Fruit fly (Drosophila melanogaster): Measurements from ENCODE around the gene Mcm10.

The Mcm10 gene

dm6 chr2L:21158554-21158953 lies 21.2 kb upstream of the Mcm10 start, which contains the start of the genes Coq3 and Pld3 (continued):
- TF ChIP-seq CG11504 (tag; optimal IDR thresholded peaks at IDR 0.05) (peak; percentile 86), CG4404 (GFP tag; IDR thresholded peaks at IDR 0.05) (peak; percentile 65), ap (GFP tag; IDR thresholded peaks at IDR 0.05) (0 out of 2 replicates have a peak, but pooled peaks have one; percentile 19), danr (GFP tag; IDR thresholded peaks at IDR 0.05) (peak; percentile 56; the same call in 1 of the 2 replicates), pho (GFP tag; optimal IDR thresholded peaks at IDR 0.05) (peak; percentile 80), CG10321 (GFP tag; IDR thresholded peaks at IDR 0.05) (0 out of 2 replicates have a peak, but pooled peaks have one; percentile 23), CG32532 (GFP tag; IDR thresholded peaks at IDR 0.05) (peak; percentile 88), Bdp1 (GFP tag; optimal IDR thresholded peaks at IDR 0.05) (peak; percentile 55), klu (GFP tag; IDR thresholded peaks at IDR 0.05) (peak; percentile 44; the same call in 1 of the 2 replicates), Atf-2 (GFP tag; optimal IDR thresholded peaks at IDR 0.05) (peak; percentile 35), CG9437 (GFP tag; optimal IDR thresholded peaks at IDR 0.05) (peak; percentile 59), fd64A (GFP tag; optimal IDR thresholded peaks at IDR 0.05) (peak; percentile 4), caup (GFP tag; optimal IDR thresholded peaks at IDR 0.05; ENCODE audit: severe bottlenecking) (peak; percentile 75), CG15073 (GFP tag; optimal IDR thresholded peaks at IDR 0.05) (no peak), eyg (GFP tag; optimal IDR thresholded peaks at IDR 0.05) (peak; percentile 40), CG15011 (GFP tag; optimal IDR thresholded peaks at IDR 0.05) (no peak), tap (tag; optimal IDR thresholded peaks at IDR 0.05) (peak; percentile 72), CG34422 (GFP tag; IDR thresholded peaks at IDR 0.05) (peak; percentile 77), CG8944 (GFP tag; optimal IDR thresholded peaks at IDR 0.05) (peak; percentile 49), E2f1 (GFP tag; IDR thresholded peaks at IDR 0.05) (peak; percentile 73), salm (tag; optimal IDR thresholded peaks at IDR 0.05) (peak; percentile 50), gsb-n (tag; optimal IDR thresholded peaks at IDR 0.05) (peak; percentile 61), CG10565 (GFP tag; optimal IDR thresholded peaks at IDR 0.05) (no peak), Tbp (GFP tag; optimal IDR thresholded peaks at IDR 0.05) (no peak), D (optimal IDR thresholded peaks at IDR 0.05) (no peak), D (GFP tag; optimal IDR thresholded peaks at IDR 0.05) (peak; percentile 69), Med (GFP tag) (peak; percentile 97), toy (GFP tag; IDR thresholded peaks at IDR 0.05) (no peak), kni (GFP tag; optimal IDR thresholded peaks at IDR 0.05) (no peak), CG3838 (GFP tag; optimal IDR thresholded peaks at IDR 0.05) (peak; percentile 25), C15 (GFP tag; IDR thresholded peaks at IDR 0.05) (no peak), Bgb (GFP tag; IDR thresholded peaks at IDR 0.05; ENCODE audit: partially characterized antibody) (no peak), pita (GFP tag; optimal IDR thresholded peaks at IDR 0.05) (no peak), Hey (tag; optimal IDR thresholded peaks at IDR 0.05) (no peak), ERR (GFP tag; optimal IDR thresholded peaks at IDR 0.05) (peak; percentile 52), ken (GFP tag; IDR thresholded peaks at IDR 0.05) (peak; percentile 61; the same call in 2 of the 3 replicates), CG4282 (GFP tag; optimal IDR thresholded peaks at IDR 0.05) (no peak), Hsf (GFP tag; optimal IDR thresholded peaks at IDR 0.05) (peak; percentile 85), CG12391 (tag; optimal IDR thresholded peaks at IDR 0.05) (peak; percentile 86), Lpt (GFP tag; optimal IDR thresholded peaks at IDR 0.05) (no peak), pb (GFP tag; optimal IDR thresholded peaks at IDR 0.05) (no peak), D19B (GFP tag; optimal IDR thresholded peaks at IDR 0.05) (peak; percentile 68), CG8478 (optimal IDR thresholded peaks at IDR 0.05) (no peak), CG4424 (GFP tag; optimal IDR thresholded peaks at IDR 0.05) (peak; percentile 82), onecut (GFP tag; IDR thresholded peaks at IDR 0.05) (peak; percentile 61), Sox100B (GFP tag; optimal IDR thresholded peaks at IDR 0.05) (peak; percentile 69), Poxn (GFP tag; IDR thresholded peaks at IDR 0.05) (no peak), CG18599 (GFP tag; optimal IDR thresholded peaks at IDR 0.05) (peak; percentile 93), az2 (GFP tag; optimal IDR thresholded peaks at IDR 0.05) (peak; percentile 88), CG7357 (GFP tag; IDR thresholded peaks at IDR 0.05) (peak; percentile 66), Awh (GFP tag; IDR thresholded peaks at IDR 0.05) (peak; percentile 69), CG8388 (GFP tag; optimal IDR thresholded peaks at IDR 0.05) (peak; percentile 75), CG12104 (GFP tag; optimal IDR thresholded peaks at IDR 0.05) (peak; percentile 54)
